Fruit fly (Drosophila melanogaster) whole organism, embryonic: ENCODE data around the gene drl.

Experiments
- B-H1 ChIP-seq: fragments of 200-800 bp; sonication (Bioruptor generic); IDR thresholded peaks from 3 replicates; pipeline ENCODE4 v1.3.6; 2022; ENCODE audit warnings: missing biosample characterization, missing genetic modification characterization
- Bdp1 ChIP-seq: fragments of 200-800 bp; sonication (Bioruptor generic); optimal IDR thresholded peaks from 3 replicates; lab custom pipeline; 2016; ENCODE audit warnings: missing biosample characterization, missing genetic modification characterization
- CG10431 ChIP-seq: fragments of 200-800 bp; sonication (Bioruptor generic); optimal IDR thresholded peaks from 3 replicates; lab custom pipeline; 2018; ENCODE audit warnings: missing biosample characterization, mild to moderate bottlenecking, missing genetic modification characterization
- CG10959 ChIP-seq: fragments of 200-800 bp; sonication (Bioruptor generic); IDR thresholded peaks from 2 replicates; pipeline ENCODE4 v1.3.6; 2022; ENCODE audit warnings: missing biosample characterization, missing genetic modification characterization
- CG10979 ChIP-seq: fragments of 200-800 bp; sonication (Bioruptor generic); optimal IDR thresholded peaks from 2 replicates; lab custom pipeline; 2018; ENCODE audit warnings: missing biosample characterization, mild to moderate bottlenecking, missing genetic modification characterization, moderate library complexity
- CG12071 ChIP-seq: fragments of 200-800 bp; sonication (Bioruptor generic); optimal IDR thresholded peaks from 3 replicates; lab custom pipeline; 2018; ENCODE audit warnings: missing biosample characterization, mild to moderate bottlenecking, missing genetic modification characterization
- CG12219 ChIP-seq: fragments of 200-800 bp; sonication (Bioruptor generic); optimal IDR thresholded peaks from 3 replicates; lab custom pipeline; 2018; ENCODE audit warnings: missing biosample characterization, mild to moderate bottlenecking, missing genetic modification characterization
- CG12659 ChIP-seq: fragments of 200-800 bp; sonication (Bioruptor generic); optimal IDR thresholded peaks from 3 replicates; lab custom pipeline; 2017; ENCODE audit warnings: mild to moderate bottlenecking, missing biosample characterization, missing genetic modification reagents, missing genetic modification characterization
- CG12769 ChIP-seq: fragments of 200-800 bp; sonication (Bioruptor generic); optimal IDR thresholded peaks from 2 replicates; lab custom pipeline; 2019; ENCODE audit warnings: missing biosample characterization, mild to moderate bottlenecking, missing genetic modification characterization, moderate library complexity
- CG14050 ChIP-seq: fragments of 200-800 bp; sonication (Bioruptor generic); IDR thresholded peaks from 3 replicates; pipeline ENCODE4 v1.3.6; 2022; ENCODE audit warnings: missing biosample characterization, missing genetic modification characterization
- CG16779 ChIP-seq: fragments of 200-800 bp; sonication (Bioruptor generic); IDR thresholded peaks from 2 replicates; pipeline ENCODE4 v1.3.6; 2022; ENCODE audit warnings: missing biosample characterization, missing genetic modification characterization
- CG17568 ChIP-seq: fragments of 200-800 bp; sonication (Bioruptor generic); optimal IDR thresholded peaks from 2 replicates; lab custom pipeline; 2018; ENCODE audit warnings: missing biosample characterization, mild to moderate bottlenecking, missing genetic modification characterization, moderate library complexity
- CG17829 ChIP-seq: fragments of 200-800 bp; optimal IDR thresholded peaks from 2 replicates; lab custom pipeline; 2019; ENCODE audit warnings: missing biosample characterization, mild to moderate bottlenecking, missing genetic modification characterization, moderate library complexity
- CG18262 ChIP-seq: fragments of 200-800 bp; optimal IDR thresholded peaks from 3 replicates; lab custom pipeline; 2019; ENCODE audit warnings: missing biosample characterization, mild to moderate bottlenecking, missing genetic modification characterization, moderate library complexity
- CG2120 ChIP-seq: fragments of 200-800 bp; sonication (Bioruptor generic); optimal IDR thresholded peaks from 3 replicates; lab custom pipeline; 2016; ENCODE audit warnings: missing biosample characterization, missing genetic modification characterization
- CG2129 ChIP-seq: fragments of 200-800 bp; sonication (Bioruptor generic); IDR thresholded peaks from 2 replicates; pipeline ENCODE4 v1.3.6; 2022; ENCODE audit warnings: missing biosample characterization, missing genetic modification characterization; ENCODE audit not compliant: partially characterized antibody
- CG30020 ChIP-seq: fragments of 200-800 bp; optimal IDR thresholded peaks from 2 replicates; lab custom pipeline; 2019; ENCODE audit warnings: missing biosample characterization, mild to moderate bottlenecking, missing genetic modification characterization, moderate library complexity
- CG30403 ChIP-seq: fragments of 200-800 bp; sonication (Bioruptor generic); optimal IDR thresholded peaks from 3 replicates; lab custom pipeline; 2016; ENCODE audit warnings: missing biosample characterization, missing genetic modification characterization
- CG31388 ChIP-seq: fragments of 200-800 bp; sonication (Bioruptor generic); optimal IDR thresholded peaks from 2 replicates; lab custom pipeline; 2016; ENCODE audit warnings: missing biosample characterization, missing genetic modification characterization
- CG31441 ChIP-seq: fragments of 200-800 bp; sonication (Bioruptor generic); IDR thresholded peaks from 2 replicates; pipeline ENCODE4 v1.3.6; 2022; ENCODE audit warnings: missing biosample characterization, missing genetic modification characterization
- CG33213 ChIP-seq: fragments of 200-800 bp; sonication (Bioruptor generic); optimal IDR thresholded peaks from 3 replicates; lab custom pipeline; 2016; ENCODE audit warnings: missing biosample characterization, missing genetic modification characterization
- CG34224 ChIP-seq: fragments of 200-800 bp; sonication (Bioruptor generic); IDR thresholded peaks from 3 replicates; pipeline ENCODE4 v1.3.6; 2022; ENCODE audit warnings: missing biosample characterization, missing genetic modification characterization; ENCODE audit not compliant: partially characterized antibody
- CG4617 ChIP-seq: fragments of 200-800 bp; sonication (Bioruptor generic); optimal IDR thresholded peaks from 3 replicates; lab custom pipeline; 2016; ENCODE audit warnings: missing biosample characterization, missing genetic modification characterization, borderline replicate concordance
- CG5245 ChIP-seq: fragments of 200-800 bp; sonication (Bioruptor generic); optimal IDR thresholded peaks from 3 replicates; lab custom pipeline; 2016; ENCODE audit warnings: missing biosample characterization, missing genetic modification characterization
- CG6175 ChIP-seq: fragments of 200-800 bp; sonication (Bioruptor generic); IDR thresholded peaks from 3 replicates; pipeline ENCODE4 v1.3.6; 2022; ENCODE audit warnings: missing biosample characterization, missing genetic modification characterization
- CG7839 ChIP-seq: fragments of 200-800 bp; sonication (Bioruptor generic); optimal IDR thresholded peaks from 3 replicates; lab custom pipeline; 2018; ENCODE audit warnings: missing biosample characterization, mild to moderate bottlenecking, missing genetic modification characterization, moderate library complexity
- CG8290 ChIP-seq, 3 experiments: fragments of 200-800 bp; sonication (Bioruptor generic); optimal IDR thresholded peaks; 2 replicates each; lab custom pipeline; 2016 to 2019; ENCODE audit warnings: missing biosample characterization in 3 of 3, missing genetic modification characterization in 3 of 3, mild to moderate bottlenecking in 2 of 3, moderate library complexity in 1 of 3
- CG8765 ChIP-seq: fragments of 200-800 bp; sonication (Bioruptor generic); IDR thresholded peaks from 2 replicates; pipeline ENCODE4 v1.3.6; 2022; ENCODE audit warnings: missing biosample characterization, missing genetic modification characterization
- CHES-1-like ChIP-seq: fragments of 200-800 bp; sonication (Bioruptor generic); optimal IDR thresholded peaks from 2 replicates; lab custom pipeline; 2016; ENCODE audit warnings: missing biosample characterization, missing genetic modification characterization
- Elba2 ChIP-seq: fragments of 200-800 bp; sonication (Bioruptor generic); optimal IDR thresholded peaks from 3 replicates; lab custom pipeline; 2016; ENCODE audit warnings: missing biosample characterization, missing genetic modification characterization
- Lhr ChIP-seq: fragments of 200-800 bp; sonication (Bioruptor generic); optimal IDR thresholded peaks from 3 replicates; lab custom pipeline; 2017; ENCODE audit warnings: mild to moderate bottlenecking, missing biosample characterization, missing genetic modification reagents, missing genetic modification characterization
- MESR4 ChIP-seq: fragments of 200-800 bp; sonication (Bioruptor generic); optimal IDR thresholded peaks from 2 replicates; lab custom pipeline; 2018; ENCODE audit warnings: missing biosample characterization, mild to moderate bottlenecking, missing genetic modification characterization, moderate library complexity
- Mad ChIP-seq: fragments of 200-800 bp; sonication (Bioruptor generic); optimal IDR thresholded peaks from 2 replicates; lab custom pipeline; 2016; ENCODE audit warnings: missing biosample characterization, missing genetic modification characterization
- NC2α ChIP-seq: fragments of 200-800 bp; sonication (Bioruptor generic); optimal IDR thresholded peaks from 2 replicates; lab custom pipeline; 2016; ENCODE audit warnings: missing biosample characterization, missing genetic modification characterization
- Oaz ChIP-seq: fragments of 200-800 bp; sonication (Bioruptor generic); IDR thresholded peaks from 2 replicates; pipeline ENCODE4 v1.3.6; 2022; ENCODE audit warnings: missing biosample characterization, missing genetic modification characterization
- Xbp1 ChIP-seq: fragments of 200-800 bp; sonication (Bioruptor generic); optimal IDR thresholded peaks from 3 replicates; lab custom pipeline; 2016; ENCODE audit warnings: missing biosample characterization, mild to moderate bottlenecking, missing genetic modification characterization
- bab2 ChIP-seq: fragments of 200-800 bp; sonication (Bioruptor generic); optimal IDR thresholded peaks from 2 replicates; lab custom pipeline; 2016; ENCODE audit warnings: missing biosample characterization, missing genetic modification characterization
- cwo ChIP-seq: fragments of 200-800 bp; sonication (Bioruptor generic); optimal IDR thresholded peaks from 3 replicates; lab custom pipeline; 2017; ENCODE audit warnings: missing biosample characterization, missing genetic modification characterization, mild to moderate bottlenecking, moderate library complexity, missing genetic modification reagents
- grau ChIP-seq: fragments of 200-800 bp; optimal IDR thresholded peaks from 3 replicates; lab custom pipeline; 2019; ENCODE audit warnings: missing biosample characterization, mild to moderate bottlenecking, missing genetic modification characterization, moderate library complexity
- insv ChIP-seq, 2 experiments: fragments of 200-800 bp; sonication (Bioruptor generic); optimal IDR thresholded peaks; 3 replicates each; lab custom pipeline; 2016 to 2018; ENCODE audit warnings: missing biosample characterization in 2 of 2, missing genetic modification characterization in 2 of 2
- kah ChIP-seq: fragments of 200-800 bp; sonication (Bioruptor generic); optimal IDR thresholded peaks from 2 replicates; lab custom pipeline; 2018; ENCODE audit warnings: missing biosample characterization, mild to moderate bottlenecking, missing genetic modification characterization
- klu ChIP-seq: fragments of 200-800 bp; sonication (Bioruptor generic); IDR thresholded peaks from 2 replicates; pipeline ENCODE4 v1.3.6; 2022; ENCODE audit warnings: missing biosample characterization, missing genetic modification characterization
- org-1 ChIP-seq: fragments of 200-800 bp; sonication (Bioruptor generic); optimal IDR thresholded peaks from 2 replicates; lab custom pipeline; 2017; ENCODE audit warnings: missing biosample characterization, missing genetic modification characterization
- psq ChIP-seq: fragments of 200-800 bp; sonication (Bioruptor generic); optimal IDR thresholded peaks from 2 replicates; lab custom pipeline; 2017; ENCODE audit warnings: missing biosample characterization, missing genetic modification characterization
- sens-2 ChIP-seq: fragments of 200-800 bp; sonication (Bioruptor generic); IDR thresholded peaks from 2 replicates; pipeline ENCODE4 v1.3.6; 2022; ENCODE audit warnings: missing biosample characterization, missing genetic modification characterization
- stwl ChIP-seq: fragments of 200-800 bp; sonication (Bioruptor generic); optimal IDR thresholded peaks from 3 replicates; lab custom pipeline; 2018; ENCODE audit warnings: missing biosample characterization, mild to moderate bottlenecking, missing genetic modification characterization, moderate library complexity
- trem ChIP-seq: fragments of 200-800 bp; optimal IDR thresholded peaks from 3 replicates; lab custom pipeline; 2019; ENCODE audit warnings: missing biosample characterization, mild to moderate bottlenecking, missing genetic modification characterization, moderate library complexity
- wor ChIP-seq: fragments of 200-800 bp; sonication (Bioruptor generic); IDR thresholded peaks from 2 replicates; pipeline ENCODE4 v1.3.6; 2022; ENCODE audit warnings: missing biosample characterization, missing genetic modification characterization
- zen ChIP-seq: fragments of 200-800 bp; sonication (Bioruptor generic); optimal IDR thresholded peaks from 3 replicates; lab custom pipeline; 2018; ENCODE audit warnings: missing biosample characterization, mild to moderate bottlenecking, missing genetic modification characterization, moderate library complexity

Gene drl

DNA sequence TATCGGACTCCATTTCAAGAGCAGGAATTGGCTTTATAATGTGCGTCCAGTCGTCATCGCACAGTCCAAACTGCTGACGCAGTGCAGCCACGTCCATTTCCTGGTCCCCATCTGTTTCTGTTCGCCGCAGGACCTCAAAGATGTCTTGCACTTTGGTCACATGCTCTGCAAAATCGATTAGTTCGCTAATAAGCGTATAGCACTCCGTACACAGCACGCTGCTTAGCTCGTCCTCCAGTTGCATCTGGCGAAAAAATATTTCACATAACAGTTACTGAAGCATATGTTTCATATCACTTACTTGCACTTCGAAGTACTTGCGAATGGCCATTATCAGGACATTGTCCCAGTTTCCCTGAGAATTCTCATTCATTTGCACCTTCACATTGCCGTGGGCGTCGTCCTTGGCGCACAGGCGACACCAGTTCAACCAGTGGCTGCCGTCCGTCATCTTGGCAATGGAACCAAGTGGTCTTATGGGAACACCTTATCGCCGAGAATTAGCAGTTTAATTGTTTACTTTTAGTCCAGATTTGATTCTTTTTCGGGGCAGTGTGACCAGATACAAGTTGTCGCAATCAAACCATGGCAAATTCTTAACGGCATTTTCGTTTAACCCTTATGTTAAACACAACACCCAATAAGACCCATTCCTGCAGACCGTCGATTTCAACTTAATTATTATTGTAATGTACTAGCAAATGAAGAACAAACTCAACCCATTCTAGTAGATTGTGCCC, 8.8 kb upstream of the drl start, which contains the start of gene CG17568 (continued):
- no peak for TF ChIP-seq CG12659 (GFP tag; lab: Kevin White, UChicago)
- TF ChIP-seq CG8765 (GFP tag; lab: Robert Waterston, UW) = no peak
- peak; percentile 14 for TF ChIP-seq CG18262
- TF ChIP-seq CG6175 (GFP tag; lab: Robert Waterston, UW) = no peak
- no peak for TF ChIP-seq NC2α (GFP tag; lab: Kevin White, UChicago)
- TF ChIP-seq CG2120 (GFP tag; lab: Kevin White, UChicago) = peak; percentile 18
- TF ChIP-seq CG4617 = peak; percentile 50
- no peak for TF ChIP-seq psq
- peak; percentile 75 for TF ChIP-seq MESR4 (GFP tag; lab: Kevin White, UChicago)
- no peak for TF ChIP-seq CG31441 (GFP tag; lab: Robert Waterston, UW)
- peak in 1 of 2 experiments; percentile 91 for TF ChIP-seq insv (GFP tag; optimal IDR thresholded peaks at IDR 0.05; lab: Kevin White, UChicago)
- TF ChIP-seq CHES-1-like = peak; percentile 16
- TF ChIP-seq grau (tag; lab: Kevin White, UChicago) = peak; percentile 16
- no peak for TF ChIP-seq CG14050 (GFP tag; lab: Robert Waterston, UW)
- TF ChIP-seq CG8290 (GFP tag; optimal IDR thresholded peaks at IDR 0.05; lab: Kevin White, UChicago) = peak; percentile 35
- no peak for TF ChIP-seq CG8290 (tag; optimal IDR thresholded peaks at IDR 0.05; lab: Kevin White, UChicago)
- TF ChIP-seq Bdp1 (GFP tag; lab: Kevin White, UChicago) = no peak
- TF ChIP-seq CG30020 (tag; lab: Kevin White, UChicago) = peak; percentile 7
- no peak for TF ChIP-seq B-H1 (GFP tag; lab: Robert Waterston, UW)
- TF ChIP-seq CG16779 = no peak
- TF ChIP-seq CG10979 (tag; lab: Kevin White, UChicago) = peak; percentile 3
- no peak for TF ChIP-seq CG7839 (tag; lab: Kevin White, UChicago)
- TF ChIP-seq Elba2 (GFP tag; lab: Kevin White, UChicago) = peak; percentile 76
- peak; percentile 23 for TF ChIP-seq CG17829 (tag; lab: Kevin White, UChicago)
- TF ChIP-seq CG34224 = 0 out of 3 replicates have a peak, but pooled peaks have one; percentile 50
- TF ChIP-seq CG30403 (GFP tag; lab: Kevin White, UChicago) = no peak
- peak; percentile 6 for TF ChIP-seq bab2 (GFP tag; lab: Kevin White, UChicago)
- no peak for TF ChIP-seq cwo
- no peak for TF ChIP-seq Oaz (GFP tag; lab: Robert Waterston, UW)
- TF ChIP-seq CG10959 (GFP tag; lab: Robert Waterston, UW) = peak; percentile 97
- no peak for TF ChIP-seq sens-2
- TF ChIP-seq CG12769 (tag; lab: Kevin White, UChicago) = no peak
- no peak for TF ChIP-seq CG12219 (GFP tag; lab: Kevin White, UChicago)
- TF ChIP-seq CG12071 (GFP tag; lab: Kevin White, UChicago) = no peak
- TF ChIP-seq org-1 (GFP tag; lab: Kevin White, UChicago) = no peak
- TF ChIP-seq klu = no peak
- peak; percentile 34 for TF ChIP-seq zen (tag; lab: Kevin White, UChicago)
- no peak for TF ChIP-seq CG17568 (GFP tag; lab: Kevin White, UChicago)
- TF ChIP-seq CG5245 (GFP tag; lab: Kevin White, UChicago) = no peak
- peak; percentile 54 for TF ChIP-seq CG33213
- TF ChIP-seq trem (tag; lab: Kevin White, UChicago) = peak; percentile 15
- TF ChIP-seq Mad (GFP tag; lab: Kevin White, UChicago) = no peak
- TF ChIP-seq Lhr (GFP tag; lab: Kevin White, UChicago) = peak; percentile 25
- no peak for TF ChIP-seq CG10431 (GFP tag; lab: Kevin White, UChicago)
- TF ChIP-seq wor (GFP tag; lab: Robert Waterston, UW) = no peak
- peak; percentile 94 for TF ChIP-seq stwl (tag; lab: Kevin White, UChicago)
- TF ChIP-seq CG31388 = no peak
- no peak for TF ChIP-seq CG2129 (GFP tag; lab: Robert Waterston, UW)
- no peak for TF ChIP-seq kah (GFP tag; lab: Kevin White, UChicago)
- peak; percentile 21 for TF ChIP-seq Xbp1 (GFP tag; lab: Kevin White, UChicago)
